Fruit fly (Drosophila melanogaster): ENCODE data around the gene Apc.

Apc gene

DNA sequence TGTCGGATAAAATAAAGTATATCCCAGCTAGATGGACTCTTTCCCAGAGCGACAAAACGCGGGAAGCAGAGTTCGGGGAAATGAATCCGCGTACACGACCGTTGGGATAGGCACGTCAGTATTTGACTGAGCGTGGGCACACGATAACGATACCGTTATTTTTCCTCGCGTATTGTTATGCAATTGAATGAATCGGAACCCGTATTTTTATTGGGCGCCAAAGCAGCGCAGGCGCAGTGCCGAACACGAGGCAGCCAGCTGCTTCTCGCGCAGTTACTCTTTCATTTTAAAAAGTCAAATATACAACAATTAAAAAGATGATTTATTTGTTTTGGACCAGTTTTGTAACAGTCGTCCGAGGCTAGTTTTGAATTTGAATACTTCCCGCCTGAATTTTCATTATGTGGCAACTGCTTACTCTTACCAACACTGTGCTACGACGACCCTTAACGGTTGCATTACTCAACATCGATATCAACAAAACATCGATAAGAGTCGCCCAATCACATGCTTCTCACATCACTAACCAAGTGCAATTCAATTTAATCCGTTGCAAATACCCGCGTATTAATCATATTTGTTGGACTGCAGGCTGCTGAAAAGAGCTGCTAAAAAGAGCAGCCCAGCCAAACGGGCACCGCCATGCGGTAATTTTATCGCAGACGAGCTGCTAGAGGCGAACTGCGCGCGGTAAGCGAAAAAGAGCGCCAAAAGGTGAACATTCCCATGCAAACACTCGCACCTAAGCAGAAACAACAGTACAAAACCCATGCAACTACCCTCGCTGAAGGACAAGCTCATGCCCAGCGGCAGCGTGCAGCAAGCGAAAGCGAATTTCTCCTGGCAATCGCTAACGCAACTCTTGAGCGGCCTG is 43.2 kb upstream of the Apc start, which contains the start of the genes CG33203 and Doa:
Gene CG33203 (minus strand): TSS at position 151 of the 874 bp plus-strand sequence.
Gene Doa (plus strand): TSS at position 515 of the 874 bp plus-strand sequence.
- TF ChIP-seq ovo (GFP tag; optimal IDR thresholded peaks at IDR 0.05) (peak; percentile 18), CG5204 (GFP tag; optimal IDR thresholded peaks at IDR 0.05) (no peak), CG1620 (GFP tag; optimal IDR thresholded peaks at IDR 0.05) (peak; percentile 60), CG14711 (tag; optimal IDR thresholded peaks at IDR 0.05) (peak; percentile 74), Crg-1 (GFP tag; optimal IDR thresholded peaks at IDR 0.05) (peak; percentile 64), toe (GFP tag; optimal IDR thresholded peaks at IDR 0.05) (peak; percentile 49), bab1 (GFP tag; optimal IDR thresholded peaks at IDR 0.05) (peak; percentile 51), CG12768 (GFP tag; optimal IDR thresholded peaks at IDR 0.05) (peak; percentile 20), kay (GFP tag; ENCODE audit: borderline replicate concordance) (no peak), cic (GFP tag; optimal IDR thresholded peaks at IDR 0.05) (no peak), Hr96 (GFP tag; optimal IDR thresholded peaks at IDR 0.05) (peak; percentile 22), cnc (optimal IDR thresholded peaks at IDR 0.05) (no peak), CG7101 (tag; optimal IDR thresholded peaks at IDR 0.05) (peak; percentile 62), pad (GFP tag; optimal IDR thresholded peaks at IDR 0.05) (peak; percentile 45), CG7045 (GFP tag; optimal IDR thresholded peaks at IDR 0.05) (no peak), Clk (GFP tag; optimal IDR thresholded peaks at IDR 0.05) (no peak), CG33017 (tag; optimal IDR thresholded peaks at IDR 0.05) (no peak), tj (GFP tag; optimal IDR thresholded peaks at IDR 0.05) (no peak), CG11617 (GFP tag; optimal IDR thresholded peaks at IDR 0.05) (no peak), Mnt (GFP tag; optimal IDR thresholded peaks at IDR 0.05) (peak; percentile 51)

DNA sequence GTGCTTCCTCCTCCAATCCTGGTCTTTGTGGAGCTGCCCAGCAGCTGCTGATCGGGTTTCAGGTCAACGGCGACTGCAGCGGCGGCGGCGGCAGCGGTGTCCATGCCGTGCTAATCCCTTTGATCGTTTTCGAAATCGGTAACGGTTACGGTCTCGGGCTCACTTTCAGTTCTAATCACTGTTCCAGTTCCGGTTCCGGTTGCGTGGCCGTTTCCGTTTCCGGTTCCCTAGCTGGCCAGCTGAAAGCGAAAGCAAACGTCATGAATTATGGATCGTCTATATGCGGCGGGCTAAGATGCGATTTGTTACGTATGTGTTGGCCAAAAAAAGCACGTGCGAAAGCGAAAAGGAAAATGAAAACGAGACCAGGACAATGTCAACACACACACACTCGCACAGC is 42.3 kb upstream of the Apc start:
- TF ChIP-seq ovo (GFP tag; optimal IDR thresholded peaks at IDR 0.05): no peak
- no peak for TF ChIP-seq pad (GFP tag; optimal IDR thresholded peaks at IDR 0.05)
- no peak for TF ChIP-seq CG5204 (GFP tag; optimal IDR thresholded peaks at IDR 0.05)
- TF ChIP-seq bab1 (GFP tag; optimal IDR thresholded peaks at IDR 0.05): no peak
- TF ChIP-seq Clk (GFP tag; optimal IDR thresholded peaks at IDR 0.05): no peak
- no peak for TF ChIP-seq CG7101 (tag; optimal IDR thresholded peaks at IDR 0.05)
- no peak for TF ChIP-seq CG11617 (GFP tag; optimal IDR thresholded peaks at IDR 0.05)
- no peak for TF ChIP-seq CG33017 (tag; optimal IDR thresholded peaks at IDR 0.05)
- no peak for TF ChIP-seq CG14711 (tag; optimal IDR thresholded peaks at IDR 0.05)
- TF ChIP-seq CG7045 (GFP tag; optimal IDR thresholded peaks at IDR 0.05): no peak
- no peak for TF ChIP-seq Mnt (GFP tag; optimal IDR thresholded peaks at IDR 0.05)
- TF ChIP-seq kay (GFP tag; ENCODE audit: borderline replicate concordance): no peak
- TF ChIP-seq CG12768 (GFP tag; optimal IDR thresholded peaks at IDR 0.05): no peak
- no peak for TF ChIP-seq tj (GFP tag; optimal IDR thresholded peaks at IDR 0.05)
- no peak for TF ChIP-seq toe (GFP tag; optimal IDR thresholded peaks at IDR 0.05)
- no peak for TF ChIP-seq CG1620 (GFP tag; optimal IDR thresholded peaks at IDR 0.05)
- TF ChIP-seq Hr96 (GFP tag; optimal IDR thresholded peaks at IDR 0.05): no peak

DNA sequence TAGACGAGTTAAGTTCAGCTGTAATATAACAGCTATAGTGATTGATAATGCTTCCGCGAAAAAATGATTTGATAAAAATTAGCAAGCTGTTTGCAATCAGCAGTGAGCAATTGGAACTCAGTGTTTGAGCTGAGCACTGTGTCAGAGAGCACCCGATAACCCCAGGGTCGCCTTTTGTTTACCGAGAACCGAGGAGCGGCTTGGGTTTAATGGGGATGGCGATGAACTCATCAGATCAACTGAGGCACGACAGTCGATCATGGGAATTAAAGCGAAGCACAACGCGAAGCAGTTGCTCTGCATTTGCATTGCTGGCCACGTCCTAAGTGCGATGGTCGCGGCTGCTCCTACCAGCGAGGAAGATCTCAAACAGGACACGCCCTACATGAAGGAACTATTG is 38.9 kb upstream of the Apc start, which contains the start of gene Nepl21:
Gene Nepl21 (plus strand): TSS at position 260 of the 400 bp plus-strand sequence.
- TF ChIP-seq CG5204 (GFP tag; optimal IDR thresholded peaks at IDR 0.05): no peak
- TF ChIP-seq toe (GFP tag; optimal IDR thresholded peaks at IDR 0.05): no peak
- no peak for TF ChIP-seq Clk (GFP tag; optimal IDR thresholded peaks at IDR 0.05)
- TF ChIP-seq CG12768 (GFP tag; optimal IDR thresholded peaks at IDR 0.05): no peak

DNA sequence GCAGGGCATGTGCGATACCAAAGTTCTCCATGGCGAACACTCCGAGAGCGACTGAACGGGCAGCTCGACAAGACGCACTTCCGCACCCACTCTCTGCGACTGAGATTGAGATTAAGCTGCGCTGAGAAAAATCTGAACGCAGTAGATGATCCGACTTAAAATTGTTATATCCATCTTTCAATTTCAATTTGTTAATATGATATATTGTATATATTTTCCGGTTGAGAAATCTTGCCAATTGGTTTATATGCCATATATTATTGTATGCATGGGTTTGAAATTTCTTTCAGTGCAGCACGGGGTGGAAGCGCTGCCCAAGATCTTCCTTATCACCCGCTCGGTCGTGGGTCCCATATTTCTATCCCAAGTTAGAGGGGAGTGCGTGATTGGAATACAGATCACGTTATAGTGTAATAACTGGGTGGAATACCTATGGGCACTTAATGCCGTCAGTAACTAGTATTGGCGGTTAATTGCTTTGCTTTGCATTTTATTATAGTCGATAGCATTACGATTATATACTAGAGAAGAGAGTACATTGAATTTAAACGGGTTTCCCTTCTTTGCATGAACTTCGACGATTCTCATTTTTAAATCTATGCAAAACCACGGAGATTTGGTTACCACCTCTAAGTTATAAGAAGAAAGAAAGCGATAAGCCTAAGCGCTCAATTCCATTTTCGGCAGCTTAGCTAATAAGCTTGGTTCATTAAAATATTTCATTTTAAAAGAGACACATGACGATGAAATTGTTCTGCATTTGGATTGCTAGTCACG is 35.7 kb upstream of the Apc start, which contains the start of the genes Nepl19 and Nepl20:
Gene Nepl19 (minus strand): TSS at position 57 of the 777 bp plus-strand sequence.
Gene Nepl20 (plus strand): TSS at position 727 of the 777 bp plus-strand sequence.
- peak; percentile 74 for TF ChIP-seq cic (GFP tag; optimal IDR thresholded peaks at IDR 0.05)
- peak; percentile 58 for TF ChIP-seq Mnt (GFP tag; optimal IDR thresholded peaks at IDR 0.05)
- peak; percentile 76 for TF ChIP-seq CG5204 (GFP tag; optimal IDR thresholded peaks at IDR 0.05)
- peak; percentile 79 for TF ChIP-seq CG14711 (tag; optimal IDR thresholded peaks at IDR 0.05)
- TF ChIP-seq bab1 (GFP tag; optimal IDR thresholded peaks at IDR 0.05): no peak
- peak; percentile 65 for TF ChIP-seq pad (GFP tag; optimal IDR thresholded peaks at IDR 0.05)
- TF ChIP-seq CG7045 (GFP tag; optimal IDR thresholded peaks at IDR 0.05): peak; percentile 83
- TF ChIP-seq CG11617 (GFP tag; optimal IDR thresholded peaks at IDR 0.05): peak; percentile 80
- peak; percentile 61 for TF ChIP-seq Hr96 (GFP tag; optimal IDR thresholded peaks at IDR 0.05)
- peak; percentile 70 for TF ChIP-seq toe (GFP tag; optimal IDR thresholded peaks at IDR 0.05)
- TF ChIP-seq CG1620 (GFP tag; optimal IDR thresholded peaks at IDR 0.05): peak; percentile 20
- TF ChIP-seq CG12768 (GFP tag; optimal IDR thresholded peaks at IDR 0.05): peak; percentile 95
- no peak for TF ChIP-seq kay (GFP tag; ENCODE audit: borderline replicate concordance)
- peak; percentile 68 for TF ChIP-seq tj (GFP tag; optimal IDR thresholded peaks at IDR 0.05)
- peak; percentile 92 for TF ChIP-seq CG33017 (tag; optimal IDR thresholded peaks at IDR 0.05)
- no peak for TF ChIP-seq cnc (optimal IDR thresholded peaks at IDR 0.05)
- TF ChIP-seq Crg-1 (GFP tag; optimal IDR thresholded peaks at IDR 0.05): peak; percentile 58
- no peak for TF ChIP-seq ovo (GFP tag; optimal IDR thresholded peaks at IDR 0.05)
- TF ChIP-seq CG7101 (tag; optimal IDR thresholded peaks at IDR 0.05): peak; percentile 85
- TF ChIP-seq Clk (GFP tag; optimal IDR thresholded peaks at IDR 0.05): peak; percentile 85

DNA sequence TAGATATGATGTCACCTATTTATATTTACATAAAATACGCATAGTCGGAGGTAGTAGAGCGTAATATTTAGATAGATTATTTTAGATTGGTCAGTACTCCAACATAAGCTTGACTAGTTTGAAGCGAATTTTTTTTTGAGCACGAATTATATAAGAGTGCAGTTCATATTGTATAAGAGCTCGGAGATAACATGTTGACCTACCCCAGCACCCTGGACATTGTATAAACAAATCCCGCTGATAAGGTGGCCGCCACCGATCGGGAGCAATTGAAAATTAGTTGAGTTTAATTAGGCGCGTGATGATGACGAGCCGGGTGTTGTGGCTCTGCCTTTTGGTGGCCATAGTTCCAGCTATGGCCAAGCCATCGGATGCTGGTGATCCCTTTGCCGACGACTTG is 30.8 kb upstream of the Apc start, which contains the start of gene Nepl18:
Gene Nepl18 (plus strand): TSS at position 277 of the 400 bp plus-strand sequence.
- TF ChIP-seq ovo (GFP tag; optimal IDR thresholded peaks at IDR 0.05) (no peak), CG33017 (tag; optimal IDR thresholded peaks at IDR 0.05) (no peak), kay (GFP tag; ENCODE audit: borderline replicate concordance) (no peak), CG14711 (tag; optimal IDR thresholded peaks at IDR 0.05) (no peak)

Data from whole organism, adult.